Worm (Caenorhabditis elegans) whole organism, L1 larva: ENCODE results near the gene C32D5.14.

Source experiments
- F16B12.6 ChIP-seq: fragments of 150-350 bp; optimal IDR thresholded peaks from 2 replicates; lab custom pipeline; 2014; ENCODE audit warnings: missing biosample characterization, missing genetic modification characterization
- aha-1 ChIP-seq: fragments of 150-350 bp; optimal IDR thresholded peaks from 2 replicates; lab custom pipeline; 2014; ENCODE audit warnings: missing biosample characterization, missing genetic modification characterization
- alr-1 ChIP-seq: fragments of 200-800 bp; sonication (Bioruptor generic); optimal IDR thresholded peaks from 2 replicates; lab custom pipeline; 2018; ENCODE audit warnings: borderline replicate concordance, mild to moderate bottlenecking, missing genetic modification characterization, missing compliant biosample characterization
- ama-1 ChIP-seq: fragments of 150-350 bp; optimal IDR thresholded peaks from 2 replicates; lab custom pipeline; 2014
- blmp-1 ChIP-seq: fragments of 150-350 bp; optimal IDR thresholded peaks from 2 replicates; lab custom pipeline; 2014; ENCODE audit warnings: missing biosample characterization, missing genetic modification characterization
- ceh-63 ChIP-seq: fragments of 200-800 bp; sonication (Bioruptor generic); optimal IDR thresholded peaks from 2 replicates; lab custom pipeline; 2018; ENCODE audit warnings: mild to moderate bottlenecking, missing genetic modification characterization, missing compliant biosample characterization
- ceh-82 ChIP-seq, 3 experiments: fragments of 150-350 bp in 1 of 3; sonication (generic microtip) in 2 of 3; optimal IDR thresholded peaks; 2 replicates each; lab custom pipeline; 2014 to 2017; ENCODE audit warnings: missing biosample characterization in 3 of 3, missing genetic modification characterization in 3 of 3
- ces-1 ChIP-seq: fragments of 150-350 bp; optimal IDR thresholded peaks from 2 replicates; lab custom pipeline; 2014; ENCODE audit warnings: missing biosample characterization, missing genetic modification reagents, missing genetic modification characterization
- efl-1 ChIP-seq, 4 experiments: fragments of 150-350 bp; optimal IDR thresholded peaks in 3 of 4; peaks in 1 of 4; 1 replicate in 1 of 4; 2 replicates in 3 of 4; lab custom pipeline; 2014; ENCODE audit warnings: missing biosample characterization in 2 of 4, missing genetic modification characterization in 2 of 4, missing genetic modification reagents in 2 of 4
- elt-2 ChIP-seq: sonication (generic microtip); optimal IDR thresholded peaks from 2 replicates; lab custom pipeline; 2016; ENCODE audit warnings: missing genetic modification characterization, mild to moderate bottlenecking, inconsistent platforms, missing compliant biosample characterization, missing genetic modification reagents
- elt-3 ChIP-seq, 6 experiments: fragments of 150-350 bp in 1 of 6; sonication (generic microtip); optimal IDR thresholded peaks; 2 replicates each; lab custom pipeline; 2017 to 2018; ENCODE audit warnings: missing biosample characterization in 6 of 6, missing genetic modification characterization in 6 of 6, inconsistent platforms in 1 of 6
- ets-5 ChIP-seq: fragments of 200-800 bp; sonication (Bioruptor generic); IDR thresholded peaks from 2 replicates; pipeline ENCODE4 v1.3.6; 2022; ENCODE audit warnings: missing genetic modification characterization, missing compliant biosample characterization
- grh-1 ChIP-seq: fragments of 200-800 bp; sonication (Bioruptor generic); IDR thresholded peaks from 2 replicates; pipeline ENCODE4 v1.3.6; 2022; ENCODE audit warnings: missing genetic modification reagents, missing genetic modification characterization, missing compliant biosample characterization
- hpl-2 ChIP-seq: fragments of 150-350 bp; optimal IDR thresholded peaks from 2 replicates; lab custom pipeline; 2014; ENCODE audit warnings: missing biosample characterization, missing genetic modification reagents, missing genetic modification characterization
- irx-1 ChIP-seq: sonication (generic microtip); optimal IDR thresholded peaks from 2 replicates; lab custom pipeline; 2016; ENCODE audit warnings: missing genetic modification characterization, missing compliant biosample characterization
- isw-1 ChIP-seq: fragments of 200-800 bp; sonication (Bioruptor generic); IDR thresholded peaks from 2 replicates; pipeline ENCODE4 v1.3.6; 2022; ENCODE audit warnings: missing genetic modification characterization, missing compliant biosample characterization
- jun-1 ChIP-seq: fragments of 150-350 bp; optimal IDR thresholded peaks from 2 replicates; lab custom pipeline; 2014; ENCODE audit warnings: missing biosample characterization, missing genetic modification reagents, missing genetic modification characterization
- lin-13 ChIP-seq: fragments of 150-350 bp; optimal IDR thresholded peaks from 2 replicates; lab custom pipeline; 2014; ENCODE audit warnings: missing biosample characterization, missing genetic modification reagents, missing genetic modification characterization
- lin-35 ChIP-seq, 2 experiments: fragments of 150-350 bp; optimal IDR thresholded peaks; 2 replicates each; lab custom pipeline; 2014; ENCODE audit warnings: missing biosample characterization in 2 of 2, missing genetic modification characterization in 2 of 2, missing genetic modification reagents in 2 of 2
- lin-39 ChIP-seq: fragments of 150-350 bp; optimal IDR thresholded peaks from 2 replicates; lab custom pipeline; 2014; ENCODE audit warnings: missing biosample characterization, missing genetic modification reagents, missing genetic modification characterization
- nhr-12 ChIP-seq: sonication (generic microtip); optimal IDR thresholded peaks from 2 replicates; lab custom pipeline; 2017; ENCODE audit warnings: missing biosample characterization, missing genetic modification characterization
- nhr-19 ChIP-seq: fragments of 200-800 bp; sonication (Bioruptor generic); conservative IDR thresholded peaks from 2 replicates; pipeline ENCODE4 v1.3.6; 2022; ENCODE audit warnings: missing genetic modification characterization, missing compliant biosample characterization
- nhr-20 ChIP-seq: sonication (generic microtip); optimal IDR thresholded peaks from 2 replicates; lab custom pipeline; 2016; ENCODE audit warnings: mild to moderate bottlenecking, missing genetic modification characterization, missing compliant biosample characterization
- nhr-237 ChIP-seq: fragments of 150-350 bp; optimal IDR thresholded peaks from 2 replicates; lab custom pipeline; 2014; ENCODE audit warnings: missing biosample characterization, missing genetic modification characterization
- nhr-28 ChIP-seq: fragments of 150-350 bp; optimal IDR thresholded peaks from 2 replicates; lab custom pipeline; 2014; ENCODE audit warnings: missing biosample characterization, missing genetic modification characterization
- nhr-47 ChIP-seq: sonication (generic microtip); optimal IDR thresholded peaks from 2 replicates; lab custom pipeline; 2016; ENCODE audit warnings: mild to moderate bottlenecking, missing genetic modification characterization, moderate library complexity, missing compliant biosample characterization
- nhr-71 ChIP-seq: sonication (generic microtip); optimal IDR thresholded peaks from 2 replicates; lab custom pipeline; 2016; ENCODE audit warnings: mild to moderate bottlenecking, missing genetic modification characterization, moderate library complexity, missing compliant biosample characterization
- nhr-85 ChIP-seq: sonication (generic microtip); peaks from one replicate; lab custom pipeline; 2016; ENCODE audit warnings: missing genetic modification characterization, inconsistent platforms, missing compliant biosample characterization
- nhr-90 ChIP-seq: sonication (generic microtip); optimal IDR thresholded peaks from 2 replicates; lab custom pipeline; 2016; ENCODE audit warnings: mild to moderate bottlenecking, missing genetic modification characterization, missing compliant biosample characterization; ENCODE audit not compliant: poor library complexity
- pag-3 ChIP-seq: sonication (generic microtip); optimal IDR thresholded peaks from 2 replicates; lab custom pipeline; 2017; ENCODE audit warnings: missing genetic modification characterization, mild to moderate bottlenecking, missing compliant biosample characterization, antibody characterized with exemption, borderline replicate concordance; ENCODE audit not compliant: insufficient read depth
- pax-3 ChIP-seq: fragments of 200-800 bp; sonication (Bioruptor generic); optimal IDR thresholded peaks from 2 replicates; lab custom pipeline; 2018; ENCODE audit warnings: mild to moderate bottlenecking, missing genetic modification characterization, moderate library complexity, missing compliant biosample characterization
- pqm-1 ChIP-seq: sonication (generic microtip); optimal IDR thresholded peaks from 3 replicates; lab custom pipeline; 2017; ENCODE audit warnings: missing biosample characterization, missing genetic modification characterization
- skn-1 ChIP-seq: fragments of 150-350 bp; optimal IDR thresholded peaks from 2 replicates; lab custom pipeline; 2014; ENCODE audit warnings: missing biosample characterization, missing genetic modification characterization
- snu-23 ChIP-seq: sonication (generic microtip); optimal IDR thresholded peaks from 2 replicates; lab custom pipeline; 2016; ENCODE audit warnings: missing genetic modification characterization, missing compliant biosample characterization
- sox-4 ChIP-seq: sonication (generic microtip); optimal IDR thresholded peaks from 2 replicates; lab custom pipeline; 2016; ENCODE audit warnings: missing genetic modification characterization, missing compliant biosample characterization
- swsn-7 ChIP-seq: sonication (generic microtip); optimal IDR thresholded peaks from 2 replicates; lab custom pipeline; 2016; ENCODE audit warnings: missing genetic modification characterization, missing compliant biosample characterization
- tbx-2 ChIP-seq: sonication (generic microtip); optimal IDR thresholded peaks from 2 replicates; lab custom pipeline; 2016; ENCODE audit warnings: missing genetic modification characterization, missing compliant biosample characterization
- tlp-1 ChIP-seq: fragments of 150-350 bp; optimal IDR thresholded peaks from 2 replicates; lab custom pipeline; 2014; ENCODE audit warnings: missing biosample characterization, missing genetic modification characterization
- unc-130 ChIP-seq: fragments of 150-350 bp; optimal IDR thresholded peaks from 2 replicates; lab custom pipeline; 2017; ENCODE audit warnings: missing biosample characterization, missing genetic modification characterization, inconsistent platforms
- unc-30 ChIP-seq: sonication (generic microtip); optimal IDR thresholded peaks from 2 replicates; lab custom pipeline; 2017; ENCODE audit warnings: missing biosample characterization, missing genetic modification characterization
- unc-62 ChIP-seq: fragments of 150-350 bp; optimal IDR thresholded peaks from 2 replicates; lab custom pipeline; 2014; ENCODE audit warnings: missing biosample characterization, missing genetic modification reagents, missing genetic modification characterization
- unc-98 ChIP-seq: fragments of 200-800 bp; sonication (Bioruptor generic); IDR thresholded peaks from 2 replicates; pipeline ENCODE4 v1.3.6; 2022; ENCODE audit warnings: missing genetic modification characterization, missing compliant biosample characterization
- xbp-1 ChIP-seq: sonication (generic microtip); optimal IDR thresholded peaks from 2 replicates; lab custom pipeline; 2016; ENCODE audit warnings: missing genetic modification characterization, missing compliant biosample characterization
- zip-4 ChIP-seq: fragments of 200-800 bp; sonication (Bioruptor generic); optimal IDR thresholded peaks from 2 replicates; lab custom pipeline; 2018; ENCODE audit warnings: mild to moderate bottlenecking, missing genetic modification characterization, moderate library complexity, missing compliant biosample characterization
- ztf-11 ChIP-seq, 2 experiments: sonication (generic microtip); optimal IDR thresholded peaks; 2 replicates each; lab custom pipeline; 2016 to 2017; ENCODE audit warnings: missing genetic modification characterization in 2 of 2, missing biosample characterization in 1 of 2, missing compliant biosample characterization in 1 of 2

The C32D5.14 gene

ce11 chrII:6371003-6371402, 35.7 kb downstream of the C32D5.14 start, which contains the start of gene lin-23:
TSS of gene lin-23 (plus strand) at chrII:6371303.
- no peak for TF ChIP-seq F16B12.6
- no peak for TF ChIP-seq nhr-237 (tag; lab: Kevin White, UChicago)
- no peak for TF ChIP-seq ets-5 (GFP tag; lab: Robert Waterston, UW)
- TF ChIP-seq ama-1 (lab: Kevin White, UChicago) = no peak
- TF ChIP-seq lin-35 (GFP tag; optimal IDR thresholded peaks at IDR 0.05; lab: Kevin White, UChicago) = no peak
- no peak for TF ChIP-seq pqm-1 (tag; lab: Kevin White, UChicago)
- TF ChIP-seq nhr-28 (tag; lab: Kevin White, UChicago) = no peak
- TF ChIP-seq isw-1 (GFP tag; lab: Robert Waterston, UW) = no peak
- TF ChIP-seq efl-1 (optimal IDR thresholded peaks at IDR 0.05; lab: Kevin White, UChicago) = no peak
- no peak for TF ChIP-seq efl-1 (GFP tag; optimal IDR thresholded peaks at IDR 0.05 in 1 of 2; lab: Kevin White, UChicago)
- TF ChIP-seq nhr-71 (tag; lab: Kevin White, UChicago) = no peak
- no peak for TF ChIP-seq unc-30 (tag; lab: Kevin White, UChicago)
- no peak for TF ChIP-seq nhr-90 (tag; lab: Kevin White, UChicago)
- TF ChIP-seq, all 84 proteins: peak for 0

ce11 chrII:6373361-6373760, 38.1 kb downstream of the C32D5.14 start:
- TF ChIP-seq sox-4 (tag; lab: Kevin White, UChicago) (no peak), grh-1 (no peak), nhr-19 (GFP tag; lab: Robert Waterston, UW) (no peak), nhr-20 (tag; lab: Kevin White, UChicago) (no peak), F16B12.6 (no peak), blmp-1 (tag; lab: Kevin White, UChicago) (no peak), pax-3 (tag; lab: Kevin White, UChicago) (no peak), jun-1 (no peak), nhr-12 (no peak), pqm-1 (tag; lab: Kevin White, UChicago) (no peak), skn-1 (no peak), unc-98 (no peak), nhr-237 (tag; lab: Kevin White, UChicago) (no peak), ceh-82 (tag; optimal IDR thresholded peaks at IDR 0.05; lab: Kevin White, UChicago) (no peak), ces-1 (no peak), ztf-11 (tag; optimal IDR thresholded peaks at IDR 0.05; lab: Kevin White, UChicago) (no peak), unc-30 (tag; lab: Kevin White, UChicago) (no peak), aha-1 (tag; lab: Kevin White, UChicago) (no peak)

ce11 chrII:6374646-6375045, 39.4 kb downstream of the C32D5.14 start:
- TF ChIP-seq snu-23 (GFP tag; lab: Kevin White, UChicago) (no peak), ztf-11 (tag; optimal IDR thresholded peaks at IDR 0.05; lab: Kevin White, UChicago) (no peak), nhr-28 (tag; lab: Kevin White, UChicago) (no peak), efl-1 (optimal IDR thresholded peaks at IDR 0.05; lab: Kevin White, UChicago) (no peak), efl-1 (GFP tag; optimal IDR thresholded peaks at IDR 0.05 in 1 of 2; lab: Kevin White, UChicago) (peak in 1 of 2 experiments; percentile 88), ets-5 (GFP tag; lab: Robert Waterston, UW) (no peak), nhr-71 (tag; lab: Kevin White, UChicago) (peak; percentile 1), nhr-19 (GFP tag; lab: Robert Waterston, UW) (no peak; the same call in 1 of the 2 replicates), pag-3 (tag; lab: Kevin White, UChicago) (no peak), alr-1 (no peak), xbp-1 (tag; lab: Kevin White, UChicago) (no peak), isw-1 (GFP tag; lab: Robert Waterston, UW) (no peak), nhr-85 (peak; percentile 62), grh-1 (no peak), nhr-90 (tag; lab: Kevin White, UChicago) (peak; percentile 23), lin-39 (no peak), zip-4 (GFP tag; lab: Kevin White, UChicago) (no peak), F16B12.6 (no peak), skn-1 (no peak), lin-13 (no peak), tbx-2 (tag; lab: Kevin White, UChicago) (no peak), hpl-2 (GFP tag; lab: Kevin White, UChicago) (peak; percentile 29), sox-4 (tag; lab: Kevin White, UChicago) (no peak), elt-3 (tag; optimal IDR thresholded peaks at IDR 0.05; lab: Kevin White, UChicago) (no peak), irx-1 (no peak), unc-98 (no peak), ama-1 (lab: Kevin White, UChicago) (no peak), ceh-63 (GFP tag; lab: Kevin White, UChicago) (no peak), lin-35 (GFP tag; optimal IDR thresholded peaks at IDR 0.05; lab: Kevin White, UChicago) (peak in 1 of 2 experiments; percentile 55), elt-2 (tag; lab: Kevin White, UChicago) (peak; percentile 78), nhr-47 (tag; lab: Kevin White, UChicago) (no peak), nhr-12 (no peak), tlp-1 (no peak), unc-62 (GFP tag; lab: Kevin White, UChicago) (no peak), swsn-7 (tag; lab: Kevin White, UChicago) (no peak), ces-1 (no peak), unc-130 (tag; lab: Kevin White, UChicago) (no peak), unc-30 (tag; lab: Kevin White, UChicago) (no peak)
